Worm (Caenorhabditis elegans) whole organism, L1 larva: ENCODE results near the gene C34E10.12.
"Not testable (repeated sequence)": the region's sequence is repeated elsewhere in the genome, so short reads cannot be mapped to it uniquely, and the experiment has no call there.

ENCODE experiments used
- mep-1 ChIP-seq: fragments of 150-350 bp; optimal IDR thresholded peaks from 2 replicates; lab custom pipeline; 2014; ENCODE audit warnings: missing biosample characterization, missing genetic modification characterization
- nhr-11 ChIP-seq: fragments of 150-350 bp; optimal IDR thresholded peaks from 2 replicates; lab custom pipeline; 2014; ENCODE audit warnings: missing biosample characterization, missing genetic modification characterization
- nhr-76 ChIP-seq: sonication (generic microtip); optimal IDR thresholded peaks from 2 replicates; lab custom pipeline; 2017; ENCODE audit warnings: missing biosample characterization, missing genetic modification characterization
- snpc-4 ChIP-seq: fragments of 150-350 bp; optimal IDR thresholded peaks from 2 replicates; lab custom pipeline; 2014; ENCODE audit warnings: missing biosample characterization, missing genetic modification characterization
- sox-4 ChIP-seq: sonication (generic microtip); optimal IDR thresholded peaks from 2 replicates; lab custom pipeline; 2016; ENCODE audit warnings: missing genetic modification characterization, missing compliant biosample characterization
- swsn-7 ChIP-seq: sonication (generic microtip); optimal IDR thresholded peaks from 2 replicates; lab custom pipeline; 2016; ENCODE audit warnings: missing genetic modification characterization, missing compliant biosample characterization
- unc-62 ChIP-seq: fragments of 150-350 bp; optimal IDR thresholded peaks from 2 replicates; lab custom pipeline; 2014; ENCODE audit warnings: missing biosample characterization, missing genetic modification reagents, missing genetic modification characterization

- TF ChIP-seq swsn-7 (tag; lab: Kevin White, UChicago) (peak; percentile 32), mep-1 (tag; lab: Kevin White, UChicago) (peak; percentile 21)
- TF ChIP-seq snpc-4 (tag; lab: Kevin White, UChicago); unc-62; nhr-76 (tag; lab: Kevin White, UChicago); sox-4; nhr-11 (tag; lab: Kevin White, UChicago): not testable (repeated sequence)
Observed at ce11 chrIII:5211137-5211648, 16.5 kb downstream of the C34E10.12 start.
